Worm (Caenorhabditis elegans): ENCODE data around the gene ets-4.

Gene ets-4

ce11 chrX:6519946-6520345 is 1.3 kb downstream of the ets-4 start:
- no peak for TF ChIP-seq aly-1 (tag; optimal IDR thresholded peaks at IDR 0.05)
- TF ChIP-seq hmbx-1 (tag; optimal IDR thresholded peaks at IDR 0.05): no peak
- TF ChIP-seq hmg-4 (GFP tag; optimal IDR thresholded peaks at IDR 0.05): no peak
- no peak for TF ChIP-seq B0310.2 (tag; optimal IDR thresholded peaks at IDR 0.05)
- TF ChIP-seq ets-7 (tag; optimal IDR thresholded peaks at IDR 0.05): no peak
- no peak for TF ChIP-seq tbx-11 (GFP tag; IDR thresholded peaks at IDR 0.05)
- TF ChIP-seq tbx-37 (GFP tag; conservative IDR thresholded peaks at IDR 0.05): no peak
- TF ChIP-seq pes-1 (GFP tag; IDR thresholded peaks at IDR 0.05): no peak
- no peak for TF ChIP-seq ceh-36 (tag; optimal IDR thresholded peaks at IDR 0.05)

DNA sequence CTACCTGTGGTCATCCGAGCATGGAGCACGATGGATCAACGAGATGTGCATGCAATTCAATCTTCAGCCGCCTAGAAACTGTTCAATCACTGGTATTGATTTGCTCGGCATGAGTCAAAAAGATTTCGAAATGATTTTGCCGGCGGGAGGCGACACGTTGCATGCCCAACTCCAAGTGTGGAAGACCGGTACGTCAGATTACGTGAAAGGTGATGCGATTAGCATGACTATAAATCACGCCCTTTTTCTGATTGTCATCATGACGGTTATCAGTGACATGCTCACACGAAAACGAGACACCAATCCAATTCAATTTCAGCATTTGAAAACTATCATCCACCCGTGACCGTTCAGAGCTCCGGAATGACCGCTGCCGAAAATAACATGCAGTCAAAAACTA is 2.0 kb downstream of the ets-4 start:
- no peak for TF ChIP-seq hmbx-1 (tag; optimal IDR thresholded peaks at IDR 0.05)
- TF ChIP-seq ama-1 (optimal IDR thresholded peaks at IDR 0.05): no peak
- TF ChIP-seq ceh-36 (tag; optimal IDR thresholded peaks at IDR 0.05): no peak
- TF ChIP-seq scrt-1 (GFP tag; IDR thresholded peaks at IDR 0.05): no peak
- TF ChIP-seq flt-1 (GFP tag; IDR thresholded peaks at IDR 0.05): no peak
- no peak for TF ChIP-seq sea-1 (GFP tag; conservative IDR thresholded peaks at IDR 0.05)
- no peak for TF ChIP-seq tbx-37 (GFP tag; conservative IDR thresholded peaks at IDR 0.05)
- no peak for TF ChIP-seq tra-4 (tag; optimal IDR thresholded peaks at IDR 0.05)
- no peak for TF ChIP-seq ets-7 (tag; optimal IDR thresholded peaks at IDR 0.05)
- no peak for TF ChIP-seq ceh-13 (GFP tag; optimal IDR thresholded peaks at IDR 0.05)
- no peak for TF ChIP-seq pes-1 (GFP tag; IDR thresholded peaks at IDR 0.05)

DNA sequence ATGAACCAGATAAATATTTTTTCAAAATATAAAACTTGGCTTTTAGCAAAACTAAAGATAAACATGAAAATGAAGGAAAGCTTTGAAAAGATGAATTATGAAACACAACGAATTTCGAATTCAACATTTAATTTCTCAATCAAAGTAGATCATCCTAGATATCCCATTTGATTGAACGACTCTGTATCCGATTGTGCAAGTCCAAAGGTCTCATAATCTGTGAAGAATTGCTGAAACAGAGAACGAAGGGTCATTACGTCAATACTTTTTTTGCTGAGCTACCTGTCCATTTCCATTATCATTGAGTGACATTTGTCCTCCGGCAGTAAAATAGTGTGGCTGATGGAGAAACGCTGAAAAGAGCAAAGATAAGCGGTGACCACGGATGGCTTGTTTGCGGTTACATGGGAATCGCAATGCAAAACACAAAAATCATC is 4.0 kb downstream of the ets-4 start:
- TF ChIP-seq B0310.2 (tag; optimal IDR thresholded peaks at IDR 0.05) (no peak), aly-1 (tag; optimal IDR thresholded peaks at IDR 0.05) (no peak), hnd-1 (tag; optimal IDR thresholded peaks at IDR 0.05) (no peak), tbx-37 (GFP tag; conservative IDR thresholded peaks at IDR 0.05) (no peak), ama-1 (optimal IDR thresholded peaks at IDR 0.05) (no peak), hmg-4 (GFP tag; optimal IDR thresholded peaks at IDR 0.05) (no peak), pes-1 (GFP tag; IDR thresholded peaks at IDR 0.05) (no peak), sea-1 (GFP tag; conservative IDR thresholded peaks at IDR 0.05) (no peak), flt-1 (GFP tag; IDR thresholded peaks at IDR 0.05) (no peak), tra-4 (tag; optimal IDR thresholded peaks at IDR 0.05) (no peak), ceh-13 (GFP tag; optimal IDR thresholded peaks at IDR 0.05) (no peak), ets-7 (tag; optimal IDR thresholded peaks at IDR 0.05) (no peak), hmbx-1 (tag; optimal IDR thresholded peaks at IDR 0.05) (no peak), ceh-36 (tag; optimal IDR thresholded peaks at IDR 0.05) (no peak), F13C5.2 (tag; optimal IDR thresholded peaks at IDR 0.05) (no peak), tbx-11 (GFP tag; IDR thresholded peaks at IDR 0.05) (no peak), scrt-1 (GFP tag; IDR thresholded peaks at IDR 0.05) (no peak)

ce11 chrX:6530046-6530445 is 11.4 kb downstream of the ets-4 start, which contains the start of gene ceh-60:
ceh-60 (minus strand) TSS chrX:6530146.
- TF ChIP-seq hmg-4 (GFP tag; optimal IDR thresholded peaks at IDR 0.05): no peak
- no peak for TF ChIP-seq ets-7 (tag; optimal IDR thresholded peaks at IDR 0.05)
- no peak for TF ChIP-seq pes-1 (GFP tag; IDR thresholded peaks at IDR 0.05)
- TF ChIP-seq sea-1 (GFP tag; conservative IDR thresholded peaks at IDR 0.05): no peak
- TF ChIP-seq F13C5.2 (tag; optimal IDR thresholded peaks at IDR 0.05): no peak
- no peak for TF ChIP-seq ceh-36 (tag; optimal IDR thresholded peaks at IDR 0.05)
- TF ChIP-seq tra-4 (tag; optimal IDR thresholded peaks at IDR 0.05): no peak
- no peak for TF ChIP-seq B0310.2 (tag; optimal IDR thresholded peaks at IDR 0.05)
- no peak for TF ChIP-seq hmbx-1 (tag; optimal IDR thresholded peaks at IDR 0.05)
- no peak for TF ChIP-seq tbx-37 (GFP tag; conservative IDR thresholded peaks at IDR 0.05)
- no peak for TF ChIP-seq hnd-1 (tag; optimal IDR thresholded peaks at IDR 0.05)
- no peak for TF ChIP-seq aly-1 (tag; optimal IDR thresholded peaks at IDR 0.05)
- no peak for TF ChIP-seq flt-1 (GFP tag; IDR thresholded peaks at IDR 0.05)
- TF ChIP-seq ceh-13 (GFP tag; optimal IDR thresholded peaks at IDR 0.05): no peak
- TF ChIP-seq ama-1 (optimal IDR thresholded peaks at IDR 0.05): no peak

- TF ChIP-seq tbx-37 (GFP tag; conservative IDR thresholded peaks at IDR 0.05) (no peak), hnd-1 (tag; optimal IDR thresholded peaks at IDR 0.05) (no peak), hmg-4 (GFP tag; optimal IDR thresholded peaks at IDR 0.05) (no peak), aly-1 (tag; optimal IDR thresholded peaks at IDR 0.05) (no peak), scrt-1 (GFP tag; IDR thresholded peaks at IDR 0.05) (no peak), B0310.2 (tag; optimal IDR thresholded peaks at IDR 0.05) (no peak)
These were observed 11.9 kb downstream of the ets-4 start for ce11 chrX:6530591-6530990.

- TF ChIP-seq ceh-13 (GFP tag; optimal IDR thresholded peaks at IDR 0.05) (no peak), hmbx-1 (tag; optimal IDR thresholded peaks at IDR 0.05) (no peak), pes-1 (GFP tag; IDR thresholded peaks at IDR 0.05) (no peak), tbx-11 (GFP tag; IDR thresholded peaks at IDR 0.05) (no peak), aly-1 (tag; optimal IDR thresholded peaks at IDR 0.05) (no peak), B0310.2 (tag; optimal IDR thresholded peaks at IDR 0.05) (no peak), scrt-1 (GFP tag; IDR thresholded peaks at IDR 0.05) (no peak), ets-7 (tag; optimal IDR thresholded peaks at IDR 0.05) (no peak), ama-1 (optimal IDR thresholded peaks at IDR 0.05) (no peak), sea-1 (GFP tag; conservative IDR thresholded peaks at IDR 0.05) (no peak), tbx-37 (GFP tag; conservative IDR thresholded peaks at IDR 0.05) (no peak), flt-1 (GFP tag; IDR thresholded peaks at IDR 0.05) (no peak), F13C5.2 (tag; optimal IDR thresholded peaks at IDR 0.05) (no peak), hmg-4 (GFP tag; optimal IDR thresholded peaks at IDR 0.05) (no peak), ceh-36 (tag; optimal IDR thresholded peaks at IDR 0.05) (no peak)
These were observed 13.2 kb downstream of the ets-4 start for ce11 chrX:6531896-6532295.

DNA sequence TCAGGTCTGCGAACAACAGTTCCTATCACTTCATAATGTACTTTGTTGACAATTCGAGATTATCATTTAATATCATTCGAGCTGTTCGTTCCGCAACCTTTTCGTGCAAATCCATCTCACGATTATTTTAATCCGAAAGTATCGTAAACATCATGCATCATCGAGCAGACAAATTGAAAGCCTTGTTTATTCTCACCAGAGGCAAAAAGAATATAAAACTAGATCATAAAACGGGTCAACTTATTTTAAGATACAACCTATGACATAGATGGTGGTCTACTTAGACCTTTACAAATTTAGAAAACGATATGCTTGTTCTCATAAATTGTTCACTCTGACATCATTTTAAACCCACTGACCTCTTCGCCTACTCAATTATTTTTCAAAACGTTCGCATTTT is 14.4 kb downstream of the ets-4 start:
- TF ChIP-seq hmbx-1 (tag; optimal IDR thresholded peaks at IDR 0.05) (no peak), sea-1 (GFP tag; conservative IDR thresholded peaks at IDR 0.05) (no peak), hnd-1 (tag; optimal IDR thresholded peaks at IDR 0.05) (no peak), tbx-37 (GFP tag; conservative IDR thresholded peaks at IDR 0.05) (no peak), hmg-4 (GFP tag; optimal IDR thresholded peaks at IDR 0.05) (no peak), tra-4 (tag; optimal IDR thresholded peaks at IDR 0.05) (no peak), tbx-11 (GFP tag; IDR thresholded peaks at IDR 0.05) (no peak), ceh-36 (tag; optimal IDR thresholded peaks at IDR 0.05) (no peak), scrt-1 (GFP tag; IDR thresholded peaks at IDR 0.05) (no peak), ets-7 (tag; optimal IDR thresholded peaks at IDR 0.05) (no peak)

Measured in whole organism, early embryonic.